Worm (Caenorhabditis elegans) whole organism, late embryonic: Measurements from ENCODE around the gene egl-44.
A peak's percentile ranks its signal among the peaks of the same experiment; 100 is the strongest.

Experiments used
- C08G9.2 ChIP-seq: sonication (generic microtip); optimal IDR thresholded peaks from 2 replicates; lab custom pipeline; 2016; ENCODE audit warnings: mild to moderate bottlenecking, missing genetic modification characterization, moderate library complexity, missing compliant biosample characterization
- C38D4.7 ChIP-seq: fragments of 200-800 bp; sonication (Bioruptor generic); optimal IDR thresholded peaks from 2 replicates; lab custom pipeline; 2018; ENCODE audit warnings: mild to moderate bottlenecking, missing genetic modification characterization, moderate library complexity, missing compliant biosample characterization
- K09A11.1 ChIP-seq: sonication (generic microtip); optimal IDR thresholded peaks from 2 replicates; lab custom pipeline; 2017; ENCODE audit warnings: antibody characterized with exemption, mild to moderate bottlenecking, missing genetic modification characterization, missing compliant biosample characterization; ENCODE audit not compliant: insufficient read depth
- ceh-18 ChIP-seq: sonication (generic microtip); optimal IDR thresholded peaks from 2 replicates; lab custom pipeline; 2016; ENCODE audit warnings: missing genetic modification characterization, missing compliant biosample characterization
- ceh-19 ChIP-seq: fragments of 200-800 bp; sonication (Bioruptor generic); optimal IDR thresholded peaks from 2 replicates; lab custom pipeline; 2018; ENCODE audit warnings: mild to moderate bottlenecking, missing genetic modification characterization, missing compliant biosample characterization
- ceh-2 ChIP-seq: sonication (generic microtip); optimal IDR thresholded peaks from 2 replicates; lab custom pipeline; 2016; ENCODE audit warnings: missing genotype, missing genetic modification characterization, missing compliant biosample characterization
- ceh-24 ChIP-seq: sonication (generic microtip); optimal IDR thresholded peaks from 2 replicates; lab custom pipeline; 2016; ENCODE audit warnings: mild to moderate bottlenecking, missing genetic modification characterization, missing compliant biosample characterization
- ceh-31 ChIP-seq: sonication (generic microtip); optimal IDR thresholded peaks from 2 replicates; lab custom pipeline; 2016; ENCODE audit warnings: missing genetic modification characterization, missing compliant biosample characterization
- ceh-34 ChIP-seq: sonication (generic microtip); optimal IDR thresholded peaks from 2 replicates; lab custom pipeline; 2016; ENCODE audit warnings: mild to moderate bottlenecking, missing genetic modification characterization, missing compliant biosample characterization
- ceh-45 ChIP-seq: fragments of 200-800 bp; sonication (Bioruptor generic); IDR thresholded peaks from 2 replicates; pipeline ENCODE4 v1.3.6; 2022; ENCODE audit warnings: missing genetic modification reagents, missing genetic modification characterization, missing compliant biosample characterization
- ceh-48 ChIP-seq: sonication (generic microtip); optimal IDR thresholded peaks from 2 replicates; lab custom pipeline; 2016; ENCODE audit warnings: missing genetic modification characterization, inconsistent platforms, missing compliant biosample characterization
- ceh-9 ChIP-seq: sonication (generic microtip); optimal IDR thresholded peaks from 2 replicates; lab custom pipeline; 2016; ENCODE audit warnings: mild to moderate bottlenecking, missing genetic modification characterization, inconsistent platforms, missing compliant biosample characterization
- che-1 ChIP-seq: sonication (generic microtip); optimal IDR thresholded peaks from 2 replicates; lab custom pipeline; 2016; ENCODE audit warnings: mild to moderate bottlenecking, missing genetic modification characterization, missing compliant biosample characterization
- dmd-4 ChIP-seq: sonication (generic microtip); optimal IDR thresholded peaks from 2 replicates; lab custom pipeline; 2016; ENCODE audit warnings: borderline replicate concordance, missing genetic modification characterization, missing compliant biosample characterization
- dve-1 ChIP-seq: sonication (generic microtip); optimal IDR thresholded peaks from 2 replicates; lab custom pipeline; 2017; ENCODE audit warnings: antibody characterized with exemption, mild to moderate bottlenecking, missing genetic modification characterization, missing compliant biosample characterization
- elt-2 ChIP-seq: sonication (generic microtip); optimal IDR thresholded peaks from 2 replicates; lab custom pipeline; 2016; ENCODE audit warnings: missing genetic modification reagents, missing genetic modification characterization, missing compliant biosample characterization
- elt-4 ChIP-seq: sonication (generic microtip); optimal IDR thresholded peaks from 2 replicates; lab custom pipeline; 2016; ENCODE audit warnings: missing genetic modification characterization, missing compliant biosample characterization
- ets-4 ChIP-seq: sonication (generic microtip); optimal IDR thresholded peaks from 2 replicates; lab custom pipeline; 2016; ENCODE audit warnings: missing genetic modification characterization, missing compliant biosample characterization
- fkh-6 ChIP-seq: sonication (generic microtip); optimal IDR thresholded peaks from 2 replicates; lab custom pipeline; 2016; ENCODE audit warnings: missing genetic modification characterization, missing compliant biosample characterization
- hlh-15 ChIP-seq: sonication (generic microtip); optimal IDR thresholded peaks from 2 replicates; lab custom pipeline; 2016; ENCODE audit warnings: missing genetic modification characterization, missing compliant biosample characterization
- madf-2 ChIP-seq: sonication (generic microtip); optimal IDR thresholded peaks from 2 replicates; lab custom pipeline; 2017; ENCODE audit warnings: missing genetic modification characterization, missing compliant biosample characterization
- nfya-1 ChIP-seq: sonication (generic microtip); optimal IDR thresholded peaks from 2 replicates; lab custom pipeline; 2017; ENCODE audit warnings: missing genetic modification characterization, mild to moderate bottlenecking, missing compliant biosample characterization, antibody characterized with exemption, moderate library complexity
- nhr-11 ChIP-seq: fragments of 150-350 bp; optimal IDR thresholded peaks from 2 replicates; lab custom pipeline; 2014; ENCODE audit warnings: missing biosample characterization, missing genetic modification characterization
- npax-4 ChIP-seq: sonication (generic microtip); optimal IDR thresholded peaks from 2 replicates; lab custom pipeline; 2016; ENCODE audit warnings: missing genetic modification characterization, missing compliant biosample characterization
- pag-3 ChIP-seq: sonication (generic microtip); optimal IDR thresholded peaks from 2 replicates; lab custom pipeline; 2016; ENCODE audit warnings: missing compliant biosample characterization, missing genetic modification characterization, borderline replicate concordance
- pat-9 ChIP-seq: fragments of 200-800 bp; sonication (Bioruptor generic); optimal IDR thresholded peaks from 2 replicates; lab custom pipeline; 2018; ENCODE audit warnings: mild to moderate bottlenecking, missing genetic modification characterization, moderate library complexity, missing compliant biosample characterization
- pax-1 ChIP-seq: fragments of 150-350 bp; optimal IDR thresholded peaks from 2 replicates; lab custom pipeline; 2014; ENCODE audit warnings: missing biosample characterization, missing genetic modification characterization
- pha-4 ChIP-seq: fragments of 150-350 bp; optimal IDR thresholded peaks from 2 replicates; lab custom pipeline; 2018; ENCODE audit warnings: missing biosample characterization, missing genetic modification reagents, missing genetic modification characterization
- sdc-2 ChIP-seq: sonication (generic microtip); optimal IDR thresholded peaks from 2 replicates; lab custom pipeline; 2016; ENCODE audit warnings: missing genotype, missing genetic modification characterization, missing compliant biosample characterization
- sox-2 ChIP-seq: fragments of 200-800 bp; sonication (Bioruptor generic); IDR thresholded peaks from 2 replicates; pipeline ENCODE4 v1.3.6; 2022; ENCODE audit warnings: missing genetic modification reagents, missing genetic modification characterization, missing compliant biosample characterization
- syd-9 ChIP-seq: sonication (generic microtip); optimal IDR thresholded peaks from 2 replicates; lab custom pipeline; 2016; ENCODE audit warnings: mild to moderate bottlenecking, missing genetic modification characterization, moderate library complexity, missing compliant biosample characterization
- tbx-7 ChIP-seq: sonication (generic microtip); optimal IDR thresholded peaks from 2 replicates; lab custom pipeline; 2016; ENCODE audit warnings: missing genotype, missing genetic modification characterization, missing compliant biosample characterization
- unc-42 ChIP-seq: sonication (generic microtip); optimal IDR thresholded peaks from 2 replicates; lab custom pipeline; 2016; ENCODE audit warnings: missing genotype, missing genetic modification characterization, missing compliant biosample characterization
- unc-55 ChIP-seq: sonication (generic microtip); optimal IDR thresholded peaks from 2 replicates; lab custom pipeline; 2017; ENCODE audit warnings: missing biosample characterization, missing genetic modification reagents, missing genetic modification characterization
- zip-5 ChIP-seq: sonication (generic microtip); optimal IDR thresholded peaks from 2 replicates; lab custom pipeline; 2016; ENCODE audit warnings: missing genetic modification characterization, missing compliant biosample characterization
- ztf-16 ChIP-seq: sonication (generic microtip); optimal IDR thresholded peaks from 2 replicates; lab custom pipeline; 2017; ENCODE audit warnings: missing genetic modification characterization, missing compliant biosample characterization

The egl-44 gene

DNA sequence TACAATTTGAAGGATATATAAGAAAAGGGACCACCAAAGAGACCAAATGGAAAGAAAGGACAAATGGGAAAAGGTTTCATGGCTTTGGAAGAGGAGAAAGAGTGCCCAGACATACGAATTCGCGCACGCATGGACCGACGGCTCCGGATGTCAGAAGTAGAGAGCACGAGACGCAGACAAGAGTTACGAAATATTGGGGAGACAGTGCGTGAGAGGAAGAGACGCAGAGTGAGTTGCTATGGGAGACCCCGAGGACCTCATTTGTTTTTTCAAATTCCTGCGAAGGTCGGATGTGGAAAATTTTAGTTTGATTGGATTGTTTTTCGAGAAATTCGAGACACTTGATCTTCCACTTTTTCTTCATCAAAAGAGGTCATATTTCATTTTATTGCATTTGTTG, 38.0 kb downstream of the egl-44 start:
- no peak for TF ChIP-seq sox-2 (GFP tag; lab: Robert Waterston, UW)
- TF ChIP-seq syd-9 (tag; lab: Kevin White, UChicago), result no peak
- TF ChIP-seq ceh-19 (GFP tag; lab: Kevin White, UChicago), result no peak
- TF ChIP-seq ceh-34 (tag; lab: Kevin White, UChicago), result peak; percentile 25
- TF ChIP-seq ets-4 (tag; lab: Kevin White, UChicago), result no peak
- TF ChIP-seq unc-42 (tag; lab: Kevin White, UChicago), result peak; percentile 18
- TF ChIP-seq ceh-2, result no peak
- no peak for TF ChIP-seq pag-3
- no peak for TF ChIP-seq zip-5 (tag; lab: Kevin White, UChicago)
- no peak for TF ChIP-seq fkh-6 (tag; lab: Kevin White, UChicago)
- no peak for TF ChIP-seq C08G9.2
- peak; percentile 50 for TF ChIP-seq ceh-31 (tag; lab: Kevin White, UChicago)
- TF ChIP-seq nfya-1 (tag; lab: Kevin White, UChicago), result no peak
- TF ChIP-seq ceh-45 (GFP tag; lab: Robert Waterston, UW), result no peak
- TF ChIP-seq unc-55 (GFP tag; lab: Kevin White, UChicago), result peak; percentile 40

DNA sequence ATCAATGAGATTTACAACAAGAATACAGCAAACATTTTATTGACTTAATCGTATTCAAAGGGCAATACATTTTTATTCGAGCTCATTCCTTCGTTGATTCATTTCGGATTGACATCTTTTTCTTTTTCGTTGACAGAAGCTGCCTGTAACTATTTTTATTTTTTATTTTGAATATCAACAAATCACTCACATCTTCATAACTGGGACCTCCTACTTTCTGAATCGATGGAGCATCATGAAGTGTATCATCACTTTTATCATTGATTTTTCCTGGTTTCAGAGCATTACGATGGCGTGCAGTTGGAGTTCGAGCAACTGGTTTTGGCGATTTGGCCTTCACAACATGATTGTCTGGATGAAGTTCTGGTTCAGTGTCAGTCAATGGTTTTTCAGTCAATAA, 39.4 kb downstream of the egl-44 start, which contains the start of gene B0034.1:
Gene B0034.1, plus strand, starts transcription at position 301 of the 400 bp plus-strand sequence.
- TF ChIP-seq zip-5 (tag; lab: Kevin White, UChicago) (no peak), ceh-19 (GFP tag; lab: Kevin White, UChicago) (no peak), K09A11.1 (tag; lab: Kevin White, UChicago) (no peak), ceh-48 (tag; lab: Kevin White, UChicago) (no peak), dmd-4 (tag; lab: Kevin White, UChicago) (no peak), ceh-31 (tag; lab: Kevin White, UChicago) (no peak), ceh-24 (no peak), C38D4.7 (GFP tag; lab: Kevin White, UChicago) (no peak), ceh-9 (tag; lab: Kevin White, UChicago) (no peak), tbx-7 (tag; lab: Kevin White, UChicago) (no peak), syd-9 (tag; lab: Kevin White, UChicago) (no peak), elt-4 (no peak)

DNA sequence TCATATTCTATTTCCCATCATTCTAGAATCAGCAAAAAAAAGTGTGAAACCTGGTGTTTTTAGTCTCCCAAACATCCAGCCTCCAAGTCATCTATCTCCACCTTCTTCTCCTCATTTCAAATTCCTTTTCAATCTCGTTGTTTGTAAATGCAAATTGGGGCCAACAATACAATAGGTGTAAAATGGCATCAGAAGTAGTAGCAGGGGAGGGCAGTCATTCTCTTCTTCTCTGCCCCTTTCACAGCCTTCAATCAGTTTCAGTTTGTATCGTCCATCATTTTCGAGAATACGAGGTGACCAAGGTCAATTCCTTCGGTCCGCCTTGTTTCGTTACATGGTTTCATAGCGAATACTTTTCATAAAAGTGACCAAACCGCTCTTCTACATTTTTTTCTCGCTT, 40.7 kb downstream of the egl-44 start, which contains the start of gene B0034.4:
Gene B0034.4, minus strand, starts transcription at position 229 of the 400 bp plus-strand sequence.
- TF ChIP-seq hlh-15 (tag; lab: Kevin White, UChicago) (no peak), npax-4 (tag; lab: Kevin White, UChicago) (no peak), sox-2 (GFP tag; lab: Robert Waterston, UW) (no peak), pat-9 (tag; lab: Kevin White, UChicago) (no peak)

DNA sequence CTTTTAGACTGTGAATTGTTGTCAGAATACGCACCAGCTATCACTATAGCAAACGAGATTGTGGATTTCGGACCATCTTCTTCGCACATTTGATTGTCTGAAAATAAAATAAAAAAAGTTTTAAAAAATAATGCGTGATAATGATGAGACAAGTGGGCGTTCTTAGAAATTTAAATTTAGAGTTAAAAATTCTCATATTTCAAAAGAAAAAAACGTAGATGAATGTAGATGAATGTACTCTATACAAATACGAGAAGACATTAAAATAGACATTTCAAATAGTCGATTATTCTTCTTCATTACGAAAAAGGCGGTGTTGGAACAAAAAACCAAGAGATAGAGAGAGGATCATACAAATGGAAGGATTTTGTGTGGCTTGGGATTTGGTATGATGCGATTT, 46.3 kb downstream of the egl-44 start, which contains the start of gene B0034.5:
Gene B0034.5, minus strand, starts transcription at position 101 of the 400 bp plus-strand sequence.
- no peak for TF ChIP-seq madf-2 (tag; lab: Kevin White, UChicago)
- no peak for TF ChIP-seq ceh-19 (GFP tag; lab: Kevin White, UChicago)
- TF ChIP-seq ceh-31 (tag; lab: Kevin White, UChicago), result no peak
- TF ChIP-seq pha-4 (tag; lab: Kevin White, UChicago), result no peak
- TF ChIP-seq sdc-2 (tag; lab: Kevin White, UChicago), result no peak
- TF ChIP-seq che-1 (tag; lab: Kevin White, UChicago), result no peak
- TF ChIP-seq pat-9 (tag; lab: Kevin White, UChicago), result no peak
- no peak for TF ChIP-seq ceh-9 (tag; lab: Kevin White, UChicago)
- no peak for TF ChIP-seq ztf-16 (tag; lab: Kevin White, UChicago)
- no peak for TF ChIP-seq dve-1 (tag; lab: Kevin White, UChicago)
- TF ChIP-seq nhr-11 (tag; lab: Kevin White, UChicago), result no peak
- TF ChIP-seq pax-1, result no peak
- TF ChIP-seq elt-2 (tag; lab: Kevin White, UChicago), result no peak
- no peak for TF ChIP-seq ceh-18 (tag; lab: Kevin White, UChicago)
